Worm (Caenorhabditis elegans): ENCODE data around the gene K12H4.2.

ce11 chrIII:8033534-8033933 is 14.0 kb upstream of the K12H4.2 start, which contains the start of gene F44B9.10:
- TF ChIP-seq nhr-28 (tag; optimal IDR thresholded peaks at IDR 0.05) (no peak), egl-27 (tag; optimal IDR thresholded peaks at IDR 0.05) (no peak)

All from whole organism, L3 larva.